Fruit fly (Drosophila melanogaster) whole organism, embryonic: ENCODE measurements around the gene Sytbeta.

Experiments
- Ada2b ChIP-seq: fragments of 200-800 bp; sonication (Bioruptor generic); IDR thresholded peaks from 2 replicates; pipeline ENCODE4 v1.3.6; 2022; ENCODE audit warnings: missing biosample characterization, missing genetic modification characterization
- Adf1 ChIP-seq: fragments of 200-800 bp; sonication (Bioruptor generic); IDR thresholded peaks from 2 replicates; pipeline ENCODE4 v1.3.6; 2022; ENCODE audit warnings: missing biosample characterization, missing genetic modification characterization
- Antp ChIP-seq: fragments of 200-800 bp; sonication (Bioruptor generic); optimal IDR thresholded peaks from 3 replicates; lab custom pipeline; 2016; ENCODE audit warnings: missing biosample characterization, missing genetic modification characterization
- BtbVII ChIP-seq: fragments of 200-800 bp; sonication (Bioruptor generic); optimal IDR thresholded peaks from 3 replicates; lab custom pipeline; 2017; ENCODE audit warnings: missing biosample characterization, mild to moderate bottlenecking, missing genetic modification characterization
- CG11085 ChIP-seq: fragments of 200-800 bp; sonication (Bioruptor generic); IDR thresholded peaks from 2 replicates; pipeline ENCODE4 v1.3.6; 2022; ENCODE audit warnings: missing biosample characterization, missing genetic modification characterization
- CG12104 ChIP-seq: fragments of 200-800 bp; sonication (Bioruptor generic); optimal IDR thresholded peaks from 3 replicates; lab custom pipeline; 2016; ENCODE audit warnings: missing biosample characterization, missing genetic modification characterization
- CG12299 ChIP-seq: fragments of 200-800 bp; sonication (Bioruptor generic); optimal IDR thresholded peaks from 2 replicates; lab custom pipeline; 2018; ENCODE audit warnings: missing biosample characterization, mild to moderate bottlenecking, missing genetic modification characterization
- CG12391 ChIP-seq: fragments of 200-800 bp; sonication (Bioruptor generic); optimal IDR thresholded peaks from 3 replicates; lab custom pipeline; 2018; ENCODE audit warnings: missing biosample characterization, mild to moderate bottlenecking, missing genetic modification characterization, moderate library complexity
- CG13296 ChIP-seq: fragments of 200-800 bp; sonication (Bioruptor generic); optimal IDR thresholded peaks from 3 replicates; lab custom pipeline; 2018; ENCODE audit warnings: missing biosample characterization, mild to moderate bottlenecking, missing genetic modification characterization
- CG13894 ChIP-seq: fragments of 200-800 bp; sonication (Bioruptor generic); optimal IDR thresholded peaks from 3 replicates; lab custom pipeline; 2018; ENCODE audit warnings: missing biosample characterization, mild to moderate bottlenecking, missing genetic modification characterization, moderate library complexity
- CG14014 ChIP-seq: fragments of 200-800 bp; sonication (Bioruptor generic); IDR thresholded peaks from 2 replicates; pipeline ENCODE4 v1.3.6; 2022; ENCODE audit warnings: missing biosample characterization, missing genetic modification characterization
- CG14441 ChIP-seq: fragments of 200-800 bp; sonication (Bioruptor generic); IDR thresholded peaks from 2 replicates; pipeline ENCODE4 v1.3.6; 2022; ENCODE audit warnings: missing biosample characterization, missing genetic modification characterization
- CG14710 ChIP-seq: fragments of 200-800 bp; sonication (Bioruptor generic); optimal IDR thresholded peaks from 3 replicates; lab custom pipeline; 2019; ENCODE audit warnings: missing biosample characterization, mild to moderate bottlenecking, missing genetic modification characterization, moderate library complexity
- CG1603 ChIP-seq: fragments of 200-800 bp; sonication (Bioruptor generic); optimal IDR thresholded peaks from 2 replicates; lab custom pipeline; 2019; ENCODE audit warnings: missing biosample characterization, mild to moderate bottlenecking, missing genetic modification characterization, moderate library complexity
- CG17802 ChIP-seq: fragments of 200-800 bp; sonication (Bioruptor generic); optimal IDR thresholded peaks from 2 replicates; lab custom pipeline; 2018; ENCODE audit warnings: missing biosample characterization, mild to moderate bottlenecking, missing genetic modification characterization, moderate library complexity
- CG17829 ChIP-seq: fragments of 200-800 bp; optimal IDR thresholded peaks from 2 replicates; lab custom pipeline; 2019; ENCODE audit warnings: missing biosample characterization, mild to moderate bottlenecking, missing genetic modification characterization, moderate library complexity
- CG32532 ChIP-seq: fragments of 200-800 bp; sonication (Bioruptor generic); IDR thresholded peaks from 2 replicates; pipeline ENCODE4 v1.3.6; 2022; ENCODE audit warnings: missing biosample characterization, missing genetic modification characterization
- CG34224 ChIP-seq: fragments of 200-800 bp; sonication (Bioruptor generic); IDR thresholded peaks from 3 replicates; pipeline ENCODE4 v1.3.6; 2022; ENCODE audit warnings: missing biosample characterization, missing genetic modification characterization; ENCODE audit not compliant: partially characterized antibody
- CG34422 ChIP-seq: fragments of 200-800 bp; sonication (Bioruptor generic); IDR thresholded peaks from 3 replicates; pipeline ENCODE4 v1.3.6; 2022; ENCODE audit warnings: missing biosample characterization, missing genetic modification characterization
- CG3838 ChIP-seq: fragments of 200-800 bp; sonication (Bioruptor generic); optimal IDR thresholded peaks from 3 replicates; lab custom pipeline; 2016; ENCODE audit warnings: missing biosample characterization, missing genetic modification characterization
- CG8765 ChIP-seq: fragments of 200-800 bp; sonication (Bioruptor generic); IDR thresholded peaks from 2 replicates; pipeline ENCODE4 v1.3.6; 2022; ENCODE audit warnings: missing biosample characterization, missing genetic modification characterization
- CG9876 ChIP-seq: fragments of 200-800 bp; sonication (Bioruptor generic); optimal IDR thresholded peaks from 2 replicates; lab custom pipeline; 2016; ENCODE audit warnings: missing biosample characterization, missing genetic modification characterization
- CHES-1-like ChIP-seq: fragments of 200-800 bp; sonication (Bioruptor generic); optimal IDR thresholded peaks from 2 replicates; lab custom pipeline; 2016; ENCODE audit warnings: missing biosample characterization, missing genetic modification characterization
- CoRest ChIP-seq: fragments of 200-800 bp; sonication (Bioruptor generic); optimal IDR thresholded peaks from 3 replicates; lab custom pipeline; 2018; ENCODE audit warnings: missing biosample characterization, mild to moderate bottlenecking, missing genetic modification characterization, moderate library complexity
- Dbx ChIP-seq: fragments of 200-800 bp; sonication (Bioruptor generic); IDR thresholded peaks from 3 replicates; pipeline ENCODE4 v1.3.6; 2022; ENCODE audit warnings: missing biosample characterization, missing genetic modification characterization
- Eip74EF ChIP-seq, 2 experiments: fragments of 200-800 bp in 1 of 2; fragments of >200 bp in 1 of 2; sonication (Bioruptor generic) in 1 of 2; optimal IDR thresholded peaks; 2 replicates each; lab custom pipeline; 2017 to 2019; ENCODE audit warnings: missing biosample characterization in 2 of 2, missing genetic modification characterization in 2 of 2, mild to moderate bottlenecking in 1 of 2, moderate library complexity in 1 of 2
- Ets65A ChIP-seq: fragments of 200-800 bp; sonication (Bioruptor generic); peaks from one replicate; lab custom pipeline; 2016; ENCODE audit warnings: missing biosample characterization, missing genetic modification characterization
- Kr ChIP-seq: fragments of 200-800 bp; sonication (Bioruptor generic); optimal IDR thresholded peaks from 2 replicates; lab custom pipeline; 2017; ENCODE audit warnings: missing biosample characterization, mild to moderate bottlenecking, missing genetic modification characterization
- Mrtf ChIP-seq: fragments of 200-800 bp; sonication (Bioruptor generic); IDR thresholded peaks from 3 replicates; pipeline ENCODE4 v1.3.6; 2022; ENCODE audit warnings: missing biosample characterization, missing genetic modification characterization
- NK7.1 ChIP-seq: fragments of 200-800 bp; sonication (Bioruptor generic); optimal IDR thresholded peaks from 3 replicates; lab custom pipeline; 2016; ENCODE audit warnings: missing biosample characterization, missing genetic modification characterization
- Nf-YA ChIP-seq: fragments of 200-800 bp; sonication (Bioruptor generic); IDR thresholded peaks from 2 replicates; pipeline ENCODE4 v1.3.6; 2022; ENCODE audit warnings: missing biosample characterization, missing genetic modification characterization
- Nf-YC ChIP-seq: fragments of 200-800 bp; optimal IDR thresholded peaks from 3 replicates; lab custom pipeline; 2019; ENCODE audit warnings: missing biosample characterization, mild to moderate bottlenecking, missing genetic modification characterization, moderate library complexity
- Xrp1 ChIP-seq: fragments of 200-800 bp; sonication (Bioruptor generic); IDR thresholded peaks from 2 replicates; pipeline ENCODE4 v1.3.6; 2022; ENCODE audit warnings: missing biosample characterization, missing genetic modification characterization
- ara ChIP-seq: fragments of 200-800 bp; sonication (Bioruptor generic); IDR thresholded peaks from 2 replicates; pipeline ENCODE4 v1.3.6; 2022; ENCODE audit warnings: missing biosample characterization, missing genetic modification characterization
- bsh ChIP-seq, 2 experiments: fragments of 200-800 bp; sonication (Bioruptor generic); optimal IDR thresholded peaks; 2 replicates each; lab custom pipeline; 2017 to 2018; ENCODE audit warnings: mild to moderate bottlenecking in 2 of 2, missing biosample characterization in 2 of 2, missing genetic modification characterization in 2 of 2, moderate library complexity in 1 of 2
- chinmo ChIP-seq: fragments of 200-800 bp; sonication (Bioruptor generic); IDR thresholded peaks from 4 replicates; pipeline ENCODE4 v1.3.6; 2022; ENCODE audit warnings: missing biosample characterization, missing genetic modification characterization; ENCODE audit not compliant: partially characterized antibody
- ci ChIP-seq: fragments of 200-800 bp; sonication (Bioruptor generic); IDR thresholded peaks from 3 replicates; pipeline ENCODE4 v1.3.6; 2022; ENCODE audit warnings: missing biosample characterization, missing genetic modification characterization
- croc ChIP-seq: fragments of 200-800 bp; sonication (Bioruptor generic); conservative IDR thresholded peaks from 3 replicates; pipeline ENCODE4 v1.3.6; 2022; ENCODE audit warnings: missing biosample characterization, missing genetic modification characterization
- en ChIP-seq: fragments of 200-800 bp; sonication (Bioruptor generic); optimal IDR thresholded peaks from 2 replicates; lab custom pipeline; 2016; ENCODE audit warnings: missing biosample characterization, missing genetic modification characterization
- ewg ChIP-seq: fragments of 200-800 bp; sonication (Bioruptor generic); optimal IDR thresholded peaks from 3 replicates; lab custom pipeline; 2017; ENCODE audit warnings: mild to moderate bottlenecking, missing biosample characterization, missing genetic modification reagents, missing genetic modification characterization
- gce ChIP-seq: fragments of 200-800 bp; sonication (Bioruptor generic); IDR thresholded peaks from 3 replicates; pipeline ENCODE4 v1.3.6; 2022; ENCODE audit warnings: missing biosample characterization, missing genetic modification characterization
- hth ChIP-seq: fragments of >200 bp; optimal IDR thresholded peaks from 2 replicates; lab custom pipeline; 2017; ENCODE audit warnings: inconsistent platforms
- inv ChIP-seq: fragments of 200-800 bp; sonication (Bioruptor generic); IDR thresholded peaks from 2 replicates; pipeline ENCODE4 v1.3.6; 2022; ENCODE audit warnings: missing biosample characterization, missing genetic modification characterization; ENCODE audit not compliant: partially characterized antibody
- jigr1 ChIP-seq: fragments of 200-800 bp; sonication (Bioruptor generic); IDR thresholded peaks from 3 replicates; pipeline ENCODE4 v1.3.6; 2022; ENCODE audit warnings: missing biosample characterization, missing genetic modification characterization
- kah ChIP-seq: fragments of 200-800 bp; sonication (Bioruptor generic); optimal IDR thresholded peaks from 2 replicates; lab custom pipeline; 2018; ENCODE audit warnings: missing biosample characterization, mild to moderate bottlenecking, missing genetic modification characterization
- lov ChIP-seq, 2 experiments: fragments of 200-800 bp in 1 of 2; fragments of >200 bp in 1 of 2; sonication (Bioruptor generic) in 1 of 2; IDR thresholded peaks in 1 of 2; optimal IDR thresholded peaks in 1 of 2; 2 replicates in 1 of 2; 3 replicates in 1 of 2; pipeline versions ENCODE4 v1.3.6 to Lab custom; 2017 to 2022; ENCODE audit warnings: missing biosample characterization in 1 of 2, missing genetic modification characterization in 1 of 2
- psq ChIP-seq: fragments of 200-800 bp; sonication (Bioruptor generic); optimal IDR thresholded peaks from 2 replicates; lab custom pipeline; 2017; ENCODE audit warnings: missing biosample characterization, missing genetic modification characterization
- rib ChIP-seq: fragments of 200-800 bp; sonication (Bioruptor generic); IDR thresholded peaks from 2 replicates; pipeline ENCODE4 v1.3.6; 2022; ENCODE audit warnings: missing biosample characterization, missing genetic modification characterization
- shn ChIP-seq: fragments of 200-800 bp; sonication (Bioruptor generic); optimal IDR thresholded peaks from 3 replicates; lab custom pipeline; 2016; ENCODE audit warnings: missing biosample characterization, missing genetic modification characterization
- sim ChIP-seq: fragments of 200-800 bp; sonication (Bioruptor generic); IDR thresholded peaks from 2 replicates; pipeline ENCODE4 v1.3.6; 2022; ENCODE audit warnings: missing biosample characterization, missing genetic modification characterization
- sr ChIP-seq: fragments of 200-800 bp; sonication (Bioruptor generic); IDR thresholded peaks from 3 replicates; pipeline ENCODE4 v1.3.6; 2022; ENCODE audit warnings: missing biosample characterization, missing genetic modification characterization

Sytbeta gene

dm6 chr3L:15097878-15098520 is 33.2 kb upstream of the Sytbeta start, which contains the start of gene Ctps (continued):
- TF ChIP-seq CG13296 (peak; percentile 35), ara (no peak), CG3838 (GFP tag; lab: Kevin White, UChicago) (no peak), hth (lab: Kevin White, UChicago) (no peak), Ets65A (GFP tag; lab: Kevin White, UChicago) (peak; percentile 82), CG34224 (GFP tag; lab: Robert Waterston, UW) (no peak), gce (GFP tag; lab: Robert Waterston, UW) (no peak), CG12391 (tag; lab: Kevin White, UChicago) (peak; percentile 41), CHES-1-like (GFP tag; lab: Kevin White, UChicago) (no peak), CG14441 (GFP tag; lab: Robert Waterston, UW) (no peak), CG9876 (GFP tag; lab: Kevin White, UChicago) (no peak), kah (no peak), Kr (no peak), CG13894 (tag; lab: Kevin White, UChicago) (no peak), CG8765 (GFP tag; lab: Robert Waterston, UW) (no peak), shn (peak; percentile 23), CG11085 (GFP tag; lab: Robert Waterston, UW) (no peak), psq (no peak), lov (optimal IDR thresholded peaks at IDR 0.05; lab: Kevin White, UChicago) (no peak), lov (GFP tag; IDR thresholded peaks at IDR 0.05; lab: Robert Waterston, UW) (no peak), Ada2b (no peak), Nf-YC (tag; lab: Kevin White, UChicago) (no peak), CG1603 (tag; lab: Kevin White, UChicago) (peak; percentile 66), sim (GFP tag; lab: Robert Waterston, UW) (no peak), Mrtf (GFP tag; lab: Robert Waterston, UW) (no peak), CG14014 (GFP tag; lab: Robert Waterston, UW) (no peak; the same call in 1 of the 2 replicates), Eip74EF (GFP tag; optimal IDR thresholded peaks at IDR 0.05; lab: Kevin White, UChicago) (no peak), sr (GFP tag; lab: Robert Waterston, UW) (no peak), jigr1 (GFP tag; lab: Robert Waterston, UW) (no peak), CG34422 (GFP tag; lab: Robert Waterston, UW) (peak; percentile 27; the same call in 1 of the 3 replicates), CG12299 (no peak), bsh (GFP tag; optimal IDR thresholded peaks at IDR 0.05; lab: Kevin White, UChicago) (no peak), Dbx (GFP tag; lab: Robert Waterston, UW) (no peak), rib (GFP tag; lab: Robert Waterston, UW) (no peak), en (no peak), Nf-YA (no peak), ewg (no peak), Adf1 (no peak), Xrp1 (GFP tag; lab: Robert Waterston, UW) (0 out of 2 replicates have a peak, but pooled peaks have one; percentile 12), inv (GFP tag; lab: Robert Waterston, UW) (no peak), croc (GFP tag; lab: Robert Waterston, UW) (no peak), CG17802 (peak; percentile 7), NK7.1 (no peak), Antp (GFP tag; lab: Kevin White, UChicago) (no peak), CG14710 (tag; lab: Kevin White, UChicago) (peak; percentile 26), ci (GFP tag; lab: Robert Waterston, UW) (no peak), BtbVII (GFP tag; lab: Kevin White, UChicago) (no peak), CG12104 (no peak), CG17829 (no peak), CoRest (peak; percentile 4), chinmo (GFP tag; lab: Robert Waterston, UW) (no peak), CG32532 (GFP tag; lab: Robert Waterston, UW) (no peak)
